Worm (Caenorhabditis elegans) whole organism, L2 larva: ENCODE data around the gene avr-15.

Source experiments
- C34F6.9 ChIP-seq: fragments of 150-350 bp; optimal IDR thresholded peaks from 2 replicates; lab custom pipeline; 2014; ENCODE audit warnings: missing biosample characterization, missing genetic modification characterization
- F13H6.1 ChIP-seq: sonication (generic microtip); optimal IDR thresholded peaks from 2 replicates; lab custom pipeline; 2016; ENCODE audit warnings: missing genetic modification characterization, missing compliant biosample characterization
- R02D3.7 ChIP-seq: fragments of 150-350 bp; optimal IDR thresholded peaks from 2 replicates; lab custom pipeline; 2014; ENCODE audit warnings: missing biosample characterization, missing genetic modification characterization
- alr-1 ChIP-seq: fragments of 150-350 bp; optimal IDR thresholded peaks from 2 replicates; lab custom pipeline; 2014; ENCODE audit warnings: missing biosample characterization, missing genetic modification characterization
- aly-2 ChIP-seq: fragments of 150-350 bp; optimal IDR thresholded peaks from 2 replicates; lab custom pipeline; 2014; ENCODE audit warnings: missing biosample characterization, missing genetic modification characterization
- ama-1 ChIP-seq: fragments of 150-350 bp; optimal IDR thresholded peaks from 2 replicates; lab custom pipeline; 2018; ENCODE audit warnings: inconsistent platforms
- ceh-16 ChIP-seq: fragments of 150-350 bp; optimal IDR thresholded peaks from 2 replicates; lab custom pipeline; 2014; ENCODE audit warnings: missing biosample characterization, missing genetic modification characterization
- ceh-82 ChIP-seq: fragments of 150-350 bp; optimal IDR thresholded peaks from 2 replicates; lab custom pipeline; 2014; ENCODE audit warnings: missing biosample characterization, missing genetic modification characterization
- crh-2 ChIP-seq: sonication (generic microtip); optimal IDR thresholded peaks from 2 replicates; lab custom pipeline; 2017; ENCODE audit warnings: missing biosample characterization, missing genetic modification characterization
- dmd-4 ChIP-seq: sonication (generic microtip); optimal IDR thresholded peaks from 2 replicates; lab custom pipeline; 2017; ENCODE audit warnings: missing biosample characterization, missing genetic modification characterization
- egl-27 ChIP-seq: sonication (generic microtip); optimal IDR thresholded peaks from 3 replicates; lab custom pipeline; 2017; ENCODE audit warnings: missing biosample characterization, missing genetic modification reagents, missing genetic modification characterization
- elt-1 ChIP-seq: fragments of 150-350 bp; optimal IDR thresholded peaks from 2 replicates; lab custom pipeline; 2014; ENCODE audit warnings: missing biosample characterization, missing genetic modification characterization
- elt-3 ChIP-seq: sonication (generic microtip); optimal IDR thresholded peaks from 2 replicates; lab custom pipeline; 2017; ENCODE audit warnings: missing biosample characterization, missing genetic modification characterization
- fos-1 ChIP-seq: fragments of 150-350 bp; optimal IDR thresholded peaks from 2 replicates; lab custom pipeline; 2014; ENCODE audit warnings: missing biosample characterization, missing genetic modification characterization
- gmeb-1 ChIP-seq: fragments of 150-350 bp; optimal IDR thresholded peaks from 2 replicates; lab custom pipeline; 2014; ENCODE audit warnings: missing biosample characterization, missing genetic modification characterization
- lin-11 ChIP-seq: fragments of 150-350 bp; sonication (generic microtip); optimal IDR thresholded peaks from 2 replicates; lab custom pipeline; 2014; ENCODE audit warnings: missing biosample characterization, missing genetic modification characterization, inconsistent platforms, mixed read lengths
- lin-13 ChIP-seq: fragments of 150-350 bp; optimal IDR thresholded peaks from 2 replicates; lab custom pipeline; 2014; ENCODE audit warnings: missing biosample characterization, missing genetic modification reagents, missing genetic modification characterization
- lin-39 ChIP-seq: fragments of 150-350 bp; optimal IDR thresholded peaks from 2 replicates; lab custom pipeline; 2014; ENCODE audit warnings: missing biosample characterization, missing genetic modification reagents, missing genetic modification characterization
- lsy-2 ChIP-seq, 2 experiments: fragments of 150-350 bp in 1 of 2; sonication (generic microtip) in 1 of 2; optimal IDR thresholded peaks; 2 replicates each; lab custom pipeline; 2014 to 2017; ENCODE audit warnings: missing biosample characterization in 2 of 2, missing genetic modification characterization in 2 of 2
- mab-5 ChIP-seq: fragments of 150-350 bp; optimal IDR thresholded peaks from 2 replicates; lab custom pipeline; 2014; ENCODE audit warnings: missing biosample characterization, missing genetic modification characterization
- mbf-1 ChIP-seq: sonication (generic microtip); optimal IDR thresholded peaks from 2 replicates; lab custom pipeline; 2017; ENCODE audit warnings: missing biosample characterization, missing genetic modification characterization
- mdl-1 ChIP-seq, 2 experiments: fragments of 150-350 bp in 1 of 2; sonication (generic microtip) in 1 of 2; optimal IDR thresholded peaks; 2 replicates each; lab custom pipeline; 2017; ENCODE audit warnings: missing biosample characterization in 2 of 2, missing genetic modification characterization in 2 of 2
- nhr-10 ChIP-seq: sonication (generic microtip); optimal IDR thresholded peaks from 2 replicates; lab custom pipeline; 2017; ENCODE audit warnings: missing biosample characterization, missing genetic modification characterization
- nhr-11 ChIP-seq: fragments of 150-350 bp; optimal IDR thresholded peaks from 2 replicates; lab custom pipeline; 2014; ENCODE audit warnings: missing biosample characterization, missing genetic modification characterization
- nhr-12 ChIP-seq: fragments of 150-350 bp; optimal IDR thresholded peaks from 2 replicates; lab custom pipeline; 2014; ENCODE audit warnings: missing biosample characterization, missing genetic modification characterization
- nhr-129 ChIP-seq: fragments of 150-350 bp; optimal IDR thresholded peaks from 2 replicates; lab custom pipeline; 2014; ENCODE audit warnings: missing biosample characterization, missing genetic modification characterization
- nhr-21 ChIP-seq: fragments of 150-350 bp; optimal IDR thresholded peaks from 2 replicates; lab custom pipeline; 2014; ENCODE audit warnings: missing biosample characterization, missing genetic modification characterization
- nhr-23 ChIP-seq: fragments of 150-350 bp; optimal IDR thresholded peaks from 2 replicates; lab custom pipeline; 2014; ENCODE audit warnings: missing biosample characterization, missing genetic modification reagents, missing genetic modification characterization
- nhr-237 ChIP-seq: fragments of 150-350 bp; optimal IDR thresholded peaks from 2 replicates; lab custom pipeline; 2014; ENCODE audit warnings: missing biosample characterization, missing genetic modification characterization
- nhr-25 ChIP-seq: fragments of 150-350 bp; sonication (generic microtip); optimal IDR thresholded peaks from 3 replicates; lab custom pipeline; 2014; ENCODE audit warnings: missing biosample characterization, missing genetic modification characterization
- nhr-6 ChIP-seq: fragments of 150-350 bp; optimal IDR thresholded peaks from 2 replicates; lab custom pipeline; 2014; ENCODE audit warnings: missing biosample characterization, missing genetic modification characterization
- nhr-77 ChIP-seq: fragments of 150-350 bp; optimal IDR thresholded peaks from 2 replicates; lab custom pipeline; 2014; ENCODE audit warnings: missing biosample characterization, missing genetic modification characterization
- peb-1 ChIP-seq: fragments of 150-350 bp; optimal IDR thresholded peaks from 2 replicates; lab custom pipeline; 2014; ENCODE audit warnings: missing biosample characterization, missing genetic modification characterization
- sem-4 ChIP-seq: fragments of 150-350 bp; optimal IDR thresholded peaks from 2 replicates; lab custom pipeline; 2014; ENCODE audit warnings: missing biosample characterization, missing genetic modification reagents, missing genetic modification characterization
- skn-1 ChIP-seq: sonication (generic microtip); optimal IDR thresholded peaks from 2 replicates; lab custom pipeline; 2017; ENCODE audit warnings: missing biosample characterization, missing genetic modification characterization
- sma-3 ChIP-seq: sonication (generic microtip); optimal IDR thresholded peaks from 2 replicates; lab custom pipeline; 2016; ENCODE audit warnings: missing genetic modification reagents, missing genetic modification characterization, missing compliant biosample characterization
- sma-9 ChIP-seq, 2 experiments: fragments of 150-350 bp in 1 of 2; sonication (generic microtip) in 1 of 2; optimal IDR thresholded peaks; 2 replicates each; lab custom pipeline; 2014 to 2016; ENCODE audit warnings: missing genetic modification characterization in 2 of 2, mild to moderate bottlenecking in 1 of 2, missing biosample characterization in 1 of 2, missing compliant biosample characterization in 1 of 2, missing genetic modification reagents in 1 of 2, moderate library complexity in 1 of 2
- snpc-4 ChIP-seq: fragments of 150-350 bp; optimal IDR thresholded peaks from 2 replicates; lab custom pipeline; 2014; ENCODE audit warnings: missing biosample characterization, missing genetic modification characterization
- unc-39 ChIP-seq: fragments of 150-350 bp; optimal IDR thresholded peaks from 2 replicates; lab custom pipeline; 2014; ENCODE audit warnings: missing biosample characterization, missing genetic modification characterization
- unc-55 ChIP-seq: fragments of 150-350 bp; sonication (generic microtip); optimal IDR thresholded peaks from 3 replicates; lab custom pipeline; 2014; ENCODE audit warnings: missing biosample characterization, missing genetic modification reagents, missing genetic modification characterization
- unc-62 ChIP-seq: fragments of 150-350 bp; optimal IDR thresholded peaks from 2 replicates; lab custom pipeline; 2014; ENCODE audit warnings: missing biosample characterization, missing genetic modification reagents, missing genetic modification characterization
- zag-1 ChIP-seq: fragments of 150-350 bp; optimal IDR thresholded peaks from 2 replicates; lab custom pipeline; 2014; ENCODE audit warnings: missing biosample characterization, missing genetic modification characterization
- ztf-11 ChIP-seq: sonication (generic microtip); optimal IDR thresholded peaks from 2 replicates; lab custom pipeline; 2017; ENCODE audit warnings: missing biosample characterization, missing genetic modification characterization
- ztf-4 ChIP-seq: fragments of 150-350 bp; optimal IDR thresholded peaks from 2 replicates; lab custom pipeline; 2014; ENCODE audit warnings: missing biosample characterization, missing genetic modification characterization

avr-15 gene

DNA sequence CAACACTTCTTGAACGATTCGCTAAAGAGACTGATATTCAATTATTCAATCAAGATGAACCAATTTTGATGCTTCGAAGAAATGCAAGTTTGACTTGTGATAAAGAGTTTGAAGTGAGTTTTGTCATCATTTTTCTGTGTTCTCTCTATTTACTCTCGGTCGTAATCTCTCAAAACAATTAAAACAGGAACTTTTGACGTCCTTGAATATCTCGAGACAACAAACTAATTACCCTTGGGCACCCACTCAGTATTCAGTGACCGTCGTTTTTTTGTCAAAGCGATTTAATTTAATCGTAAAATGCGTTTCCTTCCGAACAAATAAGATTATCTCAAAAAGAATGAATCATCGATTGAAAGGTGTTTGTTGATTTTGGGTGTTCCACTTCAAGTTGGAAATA lies 47.4 kb downstream of the avr-15 start:
- TF ChIP-seq elt-1 (tag; lab: Kevin White, UChicago) (no peak), sem-4 (tag; lab: Kevin White, UChicago) (no peak), lsy-2 (tag; optimal IDR thresholded peaks at IDR 0.05; lab: Kevin White, UChicago) (no peak), elt-3 (tag; lab: Kevin White, UChicago) (no peak), lin-39 (tag; lab: Kevin White, UChicago) (no peak), snpc-4 (tag; lab: Kevin White, UChicago) (no peak), ceh-16 (tag; lab: Kevin White, UChicago) (no peak), ama-1 (lab: Kevin White, UChicago) (peak; percentile 34), peb-1 (tag; lab: Kevin White, UChicago) (no peak), F13H6.1 (no peak), nhr-12 (tag; lab: Kevin White, UChicago) (no peak), ceh-82 (tag; lab: Kevin White, UChicago) (no peak), fos-1 (tag; lab: Kevin White, UChicago) (no peak), nhr-6 (tag; lab: Kevin White, UChicago) (no peak), nhr-25 (peak; percentile 69), dmd-4 (no peak), skn-1 (tag; lab: Kevin White, UChicago) (peak; percentile 69), ztf-4 (tag; lab: Kevin White, UChicago) (peak; percentile 1), nhr-21 (tag; lab: Kevin White, UChicago) (no peak), sma-9 (GFP tag; optimal IDR thresholded peaks at IDR 0.05; lab: Kevin White, UChicago) (peak; percentile 3), sma-9 (tag; optimal IDR thresholded peaks at IDR 0.05; lab: Kevin White, UChicago) (no peak), nhr-11 (tag; lab: Kevin White, UChicago) (no peak), alr-1 (tag; lab: Kevin White, UChicago) (no peak), R02D3.7 (tag; lab: Kevin White, UChicago) (no peak), nhr-23 (tag; lab: Kevin White, UChicago) (no peak), C34F6.9 (tag; lab: Kevin White, UChicago) (no peak), egl-27 (tag; lab: Kevin White, UChicago) (no peak), sma-3 (GFP tag; lab: Kevin White, UChicago) (peak; percentile 24), zag-1 (tag; lab: Kevin White, UChicago) (no peak), crh-2 (tag; lab: Kevin White, UChicago) (peak; percentile 1), nhr-77 (tag; lab: Kevin White, UChicago) (no peak), aly-2 (no peak), unc-62 (no peak), lin-11 (tag; lab: Kevin White, UChicago) (no peak), nhr-237 (tag; lab: Kevin White, UChicago) (no peak), nhr-10 (tag; lab: Kevin White, UChicago) (no peak)

ce11 chrV:13462974-13463373 lies 48.5 kb downstream of the avr-15 start, which contains the start of gene frm-10:
TSS of gene frm-10 (plus strand) at chrV:13463207.
- TF ChIP-seq R02D3.7 (tag; lab: Kevin White, UChicago) (no peak), ama-1 (lab: Kevin White, UChicago) (peak; percentile 61), elt-3 (tag; lab: Kevin White, UChicago) (no peak), unc-55 (peak; percentile 80), nhr-23 (tag; lab: Kevin White, UChicago) (no peak), sma-9 (GFP tag; optimal IDR thresholded peaks at IDR 0.05; lab: Kevin White, UChicago) (peak; percentile 65), sma-9 (tag; optimal IDR thresholded peaks at IDR 0.05; lab: Kevin White, UChicago) (no peak), nhr-129 (tag; lab: Kevin White, UChicago) (peak; percentile 84), nhr-21 (tag; lab: Kevin White, UChicago) (no peak), crh-2 (tag; lab: Kevin White, UChicago) (peak; percentile 81), lin-13 (peak; percentile 13), nhr-10 (tag; lab: Kevin White, UChicago) (peak; percentile 14), alr-1 (tag; lab: Kevin White, UChicago) (no peak), mab-5 (tag; lab: Kevin White, UChicago) (no peak), mdl-1 (tag; optimal IDR thresholded peaks at IDR 0.05; lab: Kevin White, UChicago) (peak; percentile 8 to 28), peb-1 (tag; lab: Kevin White, UChicago) (no peak), gmeb-1 (peak; percentile 68), C34F6.9 (tag; lab: Kevin White, UChicago) (peak; percentile 82), nhr-12 (tag; lab: Kevin White, UChicago) (no peak), ceh-16 (tag; lab: Kevin White, UChicago) (no peak), lin-11 (tag; lab: Kevin White, UChicago) (peak; percentile 23), ztf-4 (tag; lab: Kevin White, UChicago) (peak; percentile 25), ceh-82 (tag; lab: Kevin White, UChicago) (no peak), mbf-1 (tag; lab: Kevin White, UChicago) (no peak), sma-3 (GFP tag; lab: Kevin White, UChicago) (peak; percentile 59), ztf-11 (no peak), snpc-4 (tag; lab: Kevin White, UChicago) (no peak), skn-1 (tag; lab: Kevin White, UChicago) (peak; percentile 79), lsy-2 (tag; optimal IDR thresholded peaks at IDR 0.05; lab: Kevin White, UChicago) (peak; percentile 8 to 65), unc-39 (tag; lab: Kevin White, UChicago) (no peak), fos-1 (tag; lab: Kevin White, UChicago) (peak; percentile 93), nhr-25 (peak; percentile 27), nhr-11 (tag; lab: Kevin White, UChicago) (no peak), nhr-6 (tag; lab: Kevin White, UChicago) (no peak), F13H6.1 (peak; percentile 59)
